Worm (Caenorhabditis elegans) whole organism, mixed stage, embryonic: Measurements from ENCODE around the gene acl-13.

Source experiments
- blmp-1 ChIP-seq: fragments of 150-350 bp; optimal IDR thresholded peaks from 2 replicates; lab custom pipeline; 2014; ENCODE audit warnings: missing biosample characterization, missing genetic modification characterization
- flh-1 ChIP-seq: fragments of 200-800 bp; sonication (Bioruptor generic); optimal IDR thresholded peaks from 2 replicates; lab custom pipeline; 2018; ENCODE audit warnings: mild to moderate bottlenecking, missing genetic modification characterization, moderate library complexity, missing compliant biosample characterization
- lin-13 ChIP-seq: fragments of 150-350 bp; optimal IDR thresholded peaks from 2 replicates; lab custom pipeline; 2014; ENCODE audit warnings: missing biosample characterization, missing genetic modification characterization
- snpc-4 ChIP-seq: fragments of 150-350 bp; optimal IDR thresholded peaks from 2 replicates; lab custom pipeline; 2014; ENCODE audit warnings: missing biosample characterization, missing genetic modification characterization
- unc-62 ChIP-seq: fragments of 150-350 bp; optimal IDR thresholded peaks from 2 replicates; lab custom pipeline; 2014; ENCODE audit warnings: missing biosample characterization, missing genetic modification reagents, missing genetic modification characterization

ce11 chrIV:12404137-12404536 lies 6.1 kb upstream of the acl-13 start, which contains the start of gene gex-3:
- TF ChIP-seq lin-13 (tag; lab: Kevin White, UChicago) (peak; percentile 77), snpc-4 (tag; lab: Kevin White, UChicago) (no peak), flh-1 (no peak), unc-62 (GFP tag; lab: Kevin White, UChicago) (no peak), blmp-1 (tag; lab: Kevin White, UChicago) (no peak)
